Worm (Caenorhabditis elegans) whole organism, L3 larva: Measurements from ENCODE around the gene asah-2.

ENCODE experiments used
- ZK546.5 ChIP-seq: sonication (generic microtip); optimal IDR thresholded peaks from 2 replicates; lab custom pipeline; 2017; ENCODE audit warnings: missing biosample characterization, missing genetic modification characterization
- aly-2 ChIP-seq: fragments of 150-350 bp; optimal IDR thresholded peaks from 2 replicates; lab custom pipeline; 2014; ENCODE audit warnings: missing biosample characterization, missing genetic modification characterization
- ama-1 ChIP-seq: fragments of 150-350 bp; optimal IDR thresholded peaks from 2 replicates; lab custom pipeline; 2018
- ceh-16 ChIP-seq: sonication (generic microtip); optimal IDR thresholded peaks from 2 replicates; lab custom pipeline; 2017; ENCODE audit warnings: missing biosample characterization, missing genetic modification characterization
- ceh-28 ChIP-seq: fragments of 150-350 bp; optimal IDR thresholded peaks from 2 replicates; lab custom pipeline; 2014; ENCODE audit warnings: missing biosample characterization, missing genetic modification reagents, missing genetic modification characterization
- ceh-9 ChIP-seq: sonication (generic microtip); optimal IDR thresholded peaks from 2 replicates; lab custom pipeline; 2018; ENCODE audit warnings: missing biosample characterization, missing genetic modification characterization
- daf-12 ChIP-seq: fragments of 150-350 bp; optimal IDR thresholded peaks from 2 replicates; lab custom pipeline; 2014; ENCODE audit warnings: missing biosample characterization, missing genetic modification reagents, missing genetic modification characterization
- egl-27 ChIP-seq: sonication (generic microtip); optimal IDR thresholded peaks from 4 replicates; lab custom pipeline; 2017; ENCODE audit warnings: missing biosample characterization, missing genetic modification reagents, missing genetic modification characterization
- egl-5 ChIP-seq: fragments of 150-350 bp; optimal IDR thresholded peaks from 2 replicates; lab custom pipeline; 2017; ENCODE audit warnings: missing biosample characterization, missing genetic modification reagents, missing genetic modification characterization, inconsistent platforms
- elt-1 ChIP-seq: fragments of 150-350 bp; optimal IDR thresholded peaks from 2 replicates; lab custom pipeline; 2014; ENCODE audit warnings: missing biosample characterization, missing genetic modification characterization
- elt-2 ChIP-seq: sonication (generic microtip); optimal IDR thresholded peaks from 2 replicates; lab custom pipeline; 2016; ENCODE audit warnings: missing genetic modification reagents, mild to moderate bottlenecking, missing genetic modification characterization, missing compliant biosample characterization
- elt-3 ChIP-seq, 3 experiments: fragments of 150-350 bp in 1 of 3; sonication (generic microtip) in 2 of 3; optimal IDR thresholded peaks; 2 replicates in 2 of 3; 4 replicates in 1 of 3; lab custom pipeline; 2014 to 2017; ENCODE audit warnings: missing biosample characterization in 3 of 3, missing genetic modification characterization in 3 of 3
- eor-1 ChIP-seq, 2 experiments: fragments of 150-350 bp; optimal IDR thresholded peaks; 2 replicates each; lab custom pipeline; 2014 to 2018; ENCODE audit warnings: missing biosample characterization in 2 of 2, missing genetic modification characterization in 2 of 2
- fkh-10 ChIP-seq: sonication (generic microtip); optimal IDR thresholded peaks from 2 replicates; lab custom pipeline; 2017; ENCODE audit warnings: missing biosample characterization, missing genetic modification reagents, missing genetic modification characterization
- fkh-2 ChIP-seq: fragments of 150-350 bp; optimal IDR thresholded peaks from 2 replicates; lab custom pipeline; 2014; ENCODE audit warnings: missing biosample characterization, missing genetic modification reagents, missing genetic modification characterization
- hmg-11 ChIP-seq: sonication (generic microtip); optimal IDR thresholded peaks from 2 replicates; lab custom pipeline; 2016; ENCODE audit warnings: missing genetic modification characterization, missing compliant biosample characterization
- jun-1 ChIP-seq: fragments of 150-350 bp; optimal IDR thresholded peaks from 2 replicates; lab custom pipeline; 2014; ENCODE audit warnings: missing biosample characterization, missing genetic modification reagents, missing genetic modification characterization
- lin-15B ChIP-seq: fragments of 150-350 bp; optimal IDR thresholded peaks from 2 replicates; lab custom pipeline; 2014; ENCODE audit warnings: missing biosample characterization, missing genetic modification characterization
- lin-39 ChIP-seq: fragments of 150-350 bp; optimal IDR thresholded peaks from 2 replicates; lab custom pipeline; 2018; ENCODE audit warnings: missing biosample characterization, missing genetic modification reagents, missing genetic modification characterization
- lsy-12 ChIP-seq: sonication (generic microtip); optimal IDR thresholded peaks from 2 replicates; lab custom pipeline; 2016; ENCODE audit warnings: mild to moderate bottlenecking, missing genetic modification characterization, missing compliant biosample characterization
- mdl-1 ChIP-seq: fragments of 150-350 bp; optimal IDR thresholded peaks from 2 replicates; lab custom pipeline; 2014; ENCODE audit warnings: missing biosample characterization, missing genetic modification characterization
- mml-1 ChIP-seq: fragments of 150-350 bp; sonication (generic microtip); optimal IDR thresholded peaks from 3 replicates; lab custom pipeline; 2014; ENCODE audit warnings: missing biosample characterization, missing genetic modification characterization
- nhr-11 ChIP-seq: fragments of 150-350 bp; optimal IDR thresholded peaks from 2 replicates; lab custom pipeline; 2014; ENCODE audit warnings: missing biosample characterization, missing genetic modification characterization
- nhr-25 ChIP-seq: sonication (generic microtip); optimal IDR thresholded peaks from 2 replicates; lab custom pipeline; 2017; ENCODE audit warnings: missing biosample characterization, missing genetic modification characterization
- nhr-28 ChIP-seq: fragments of 150-350 bp; optimal IDR thresholded peaks from 2 replicates; lab custom pipeline; 2014; ENCODE audit warnings: missing biosample characterization, missing genetic modification characterization
- nhr-43 ChIP-seq: sonication (generic microtip); optimal IDR thresholded peaks from 2 replicates; lab custom pipeline; 2016; ENCODE audit warnings: mild to moderate bottlenecking, missing genetic modification characterization, missing compliant biosample characterization; ENCODE audit not compliant: poor library complexity, severe bottlenecking
- nhr-77 ChIP-seq: fragments of 150-350 bp; optimal IDR thresholded peaks from 2 replicates; lab custom pipeline; 2014; ENCODE audit warnings: missing biosample characterization, missing genetic modification characterization
- pqm-1 ChIP-seq: fragments of 150-350 bp; optimal IDR thresholded peaks from 2 replicates; lab custom pipeline; 2017; ENCODE audit warnings: missing biosample characterization, missing genetic modification characterization, inconsistent platforms
- skn-1 ChIP-seq: fragments of 150-350 bp; optimal IDR thresholded peaks from 2 replicates; lab custom pipeline; 2014; ENCODE audit warnings: missing biosample characterization, missing genetic modification characterization
- snpc-4 ChIP-seq: fragments of 150-350 bp; optimal IDR thresholded peaks from 2 replicates; lab custom pipeline; 2014; ENCODE audit warnings: missing biosample characterization, missing genetic modification characterization
- tbx-2 ChIP-seq: sonication (generic microtip); optimal IDR thresholded peaks from 2 replicates; lab custom pipeline; 2016; ENCODE audit warnings: mild to moderate bottlenecking, missing genetic modification characterization, missing compliant biosample characterization
- zag-1 ChIP-seq: fragments of 150-350 bp; optimal IDR thresholded peaks from 2 replicates; lab custom pipeline; 2014; ENCODE audit warnings: missing biosample characterization, missing genetic modification characterization
- ztf-11 ChIP-seq: fragments of 150-350 bp; optimal IDR thresholded peaks from 2 replicates; lab custom pipeline; 2014; ENCODE audit warnings: missing biosample characterization, missing genetic modification characterization
- ztf-4 ChIP-seq: fragments of 150-350 bp; optimal IDR thresholded peaks from 2 replicates; lab custom pipeline; 2014; ENCODE audit warnings: missing biosample characterization, missing genetic modification characterization

asah-2 gene

DNA sequence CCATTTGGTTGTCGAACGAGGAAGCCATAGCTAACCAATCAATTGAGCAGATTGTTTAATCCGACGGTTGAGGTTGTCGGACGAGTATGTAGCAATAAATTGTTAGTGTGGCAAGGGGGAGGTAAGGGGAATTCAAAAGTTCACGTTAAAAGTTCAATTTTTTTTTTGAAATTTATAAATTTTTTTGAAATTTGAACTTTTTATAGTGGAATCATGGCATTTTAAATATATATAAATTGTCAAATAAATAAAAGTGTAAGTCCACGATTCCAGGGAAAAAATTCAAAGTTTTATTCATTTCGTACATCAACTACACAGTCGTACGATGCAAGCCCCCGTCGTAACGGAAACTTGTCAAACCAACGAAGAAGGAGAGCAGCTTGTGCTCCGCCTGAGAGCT is 31.0 kb upstream of the asah-2 start, which contains the start of the genes ZK945.7 and ZK945.8:
ZK945.7 (minus strand) TSS at position 101 of the 400 bp plus-strand sequence.
ZK945.8 (plus strand) TSS at position 275 of the 400 bp plus-strand sequence.
- no peak for TF ChIP-seq mml-1 (tag; lab: Kevin White, UChicago)
- TF ChIP-seq elt-1 (tag; lab: Kevin White, UChicago), result no peak
- TF ChIP-seq ceh-9 (tag; lab: Kevin White, UChicago), result no peak
- TF ChIP-seq fkh-2, result no peak
- no peak for TF ChIP-seq elt-2 (tag; lab: Kevin White, UChicago)
- TF ChIP-seq egl-27, result no peak
- TF ChIP-seq, all 47 proteins: peak for 0

DNA sequence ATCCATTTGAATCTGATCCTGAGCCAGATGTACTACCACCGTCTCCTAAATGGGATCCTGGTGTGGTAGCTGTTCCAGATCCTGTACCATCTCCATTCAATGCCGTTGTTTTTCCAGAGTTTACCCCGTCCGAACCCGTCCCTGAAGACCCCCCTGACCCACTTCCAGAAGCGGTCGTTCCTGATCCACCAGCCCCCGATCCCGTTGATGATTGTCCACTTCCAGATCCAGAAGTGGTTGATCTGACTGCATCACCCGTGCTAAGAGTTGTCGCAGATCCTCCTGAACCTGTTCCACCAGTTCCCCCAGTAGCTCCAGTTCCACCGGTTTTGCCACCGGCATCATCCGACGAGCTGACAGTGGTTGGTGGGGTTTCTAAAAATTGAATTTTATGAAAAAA is 22.7 kb upstream of the asah-2 start:
- no peak for TF ChIP-seq jun-1 (tag; lab: Kevin White, UChicago)
- no peak for TF ChIP-seq ceh-9 (tag; lab: Kevin White, UChicago)
- no peak for TF ChIP-seq aly-2 (tag; lab: Kevin White, UChicago)
- no peak for TF ChIP-seq ztf-11
- no peak for TF ChIP-seq nhr-43 (tag; lab: Kevin White, UChicago)
- no peak for TF ChIP-seq zag-1 (tag; lab: Kevin White, UChicago)
- no peak for TF ChIP-seq egl-5 (tag; lab: Kevin White, UChicago)
- TF ChIP-seq, all 47 proteins: peak for 0

DNA sequence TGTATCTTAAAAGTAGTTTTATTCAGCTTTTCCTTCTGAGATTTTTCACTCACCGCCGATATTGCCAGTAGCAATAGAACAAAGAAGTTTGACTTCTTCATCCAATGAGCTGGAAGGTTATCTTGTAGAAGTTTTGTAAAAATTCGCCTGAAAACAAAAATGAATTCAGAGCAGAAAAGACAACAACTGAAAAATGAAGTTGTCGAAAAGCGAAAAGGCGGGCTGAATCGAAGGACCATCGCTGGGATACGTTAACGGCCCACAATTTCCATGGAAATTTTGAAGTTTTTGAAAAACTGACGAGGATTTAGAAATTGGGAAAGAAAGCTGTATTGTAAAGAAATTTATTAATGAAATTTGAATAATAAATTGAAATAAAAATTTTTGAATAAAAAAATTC is 17.7 kb upstream of the asah-2 start, which contains the start of gene lov-1:
lov-1 (minus strand) TSS at position 101 of the 400 bp plus-strand sequence.
- TF ChIP-seq ama-1 (lab: Kevin White, UChicago) (no peak), snpc-4 (tag; lab: Kevin White, UChicago) (no peak), nhr-77 (tag; lab: Kevin White, UChicago) (no peak), ceh-16 (no peak)
- TF ChIP-seq, all 47 proteins: peak for 0

DNA sequence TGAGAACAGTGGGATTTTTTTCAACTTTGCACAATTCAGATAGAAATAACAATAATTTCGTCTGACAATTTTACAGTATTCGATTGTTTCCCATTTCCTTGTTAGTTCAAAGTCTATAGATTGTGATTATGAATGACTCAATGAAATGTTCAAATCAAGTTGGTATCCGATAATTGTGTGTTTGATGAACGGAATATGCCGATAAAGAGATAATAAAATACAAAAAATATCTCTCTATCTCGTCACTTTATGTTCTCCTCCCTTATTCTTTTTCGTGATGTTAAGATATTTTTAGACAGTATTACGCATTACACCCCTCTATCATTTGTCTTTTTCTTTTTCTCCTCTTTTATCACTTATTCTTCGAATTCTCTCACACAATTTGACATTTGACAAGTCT is 16.9 kb upstream of the asah-2 start, which contains the start of gene F27E5.7:
F27E5.7 (plus strand) TSS at position 301 of the 400 bp plus-strand sequence.
- TF ChIP-seq hmg-11 (tag; lab: Kevin White, UChicago), result no peak
- TF ChIP-seq egl-27, result no peak
- TF ChIP-seq lin-39 (tag; lab: Kevin White, UChicago), result no peak
- no peak for TF ChIP-seq eor-1 (tag; optimal IDR thresholded peaks at IDR 0.05; lab: Kevin White, UChicago)
- no peak for TF ChIP-seq mdl-1 (tag; lab: Kevin White, UChicago)
- TF ChIP-seq ztf-4 (tag; lab: Kevin White, UChicago), result no peak
- no peak for TF ChIP-seq skn-1 (tag; lab: Kevin White, UChicago)
- TF ChIP-seq daf-12 (tag; lab: Kevin White, UChicago), result no peak
- TF ChIP-seq nhr-77 (tag; lab: Kevin White, UChicago), result no peak
- TF ChIP-seq tbx-2 (tag; lab: Kevin White, UChicago), result no peak
- no peak for TF ChIP-seq jun-1 (tag; lab: Kevin White, UChicago)
- TF ChIP-seq snpc-4 (tag; lab: Kevin White, UChicago), result no peak
- no peak for TF ChIP-seq fkh-10 (GFP tag; lab: Kevin White, UChicago)
- no peak for TF ChIP-seq pqm-1 (tag; lab: Kevin White, UChicago)
- TF ChIP-seq lin-15B (tag; lab: Kevin White, UChicago), result no peak
- TF ChIP-seq ceh-28 (tag; lab: Kevin White, UChicago), result no peak
- TF ChIP-seq mml-1 (tag; lab: Kevin White, UChicago), result no peak
- TF ChIP-seq nhr-28 (tag; lab: Kevin White, UChicago), result no peak
- no peak for TF ChIP-seq nhr-25 (tag; lab: Kevin White, UChicago)

DNA sequence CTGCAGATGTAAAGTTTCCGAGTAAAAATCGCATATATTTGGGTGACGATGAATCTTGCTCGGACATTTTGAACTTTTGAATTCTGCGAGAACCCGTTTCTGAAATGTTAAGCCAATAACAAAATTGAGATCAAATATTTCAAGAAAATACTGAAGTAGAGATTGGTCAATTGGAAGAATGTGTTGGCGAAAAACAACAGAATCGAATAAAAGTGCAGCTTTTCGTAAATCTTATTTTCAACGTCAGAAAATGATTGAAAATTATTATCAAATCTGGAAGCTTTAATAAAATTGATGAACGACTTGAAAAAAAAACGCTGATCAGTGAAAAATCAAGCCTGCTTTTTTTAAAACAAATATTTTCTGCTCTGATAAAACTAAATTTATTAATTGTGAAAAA is 12.0 kb upstream of the asah-2 start, which contains the start of gene F27E5.8:
F27E5.8 (minus strand) TSS at position 101 of the 400 bp plus-strand sequence.
- no peak for TF ChIP-seq ama-1 (lab: Kevin White, UChicago)
- no peak for TF ChIP-seq lin-39 (tag; lab: Kevin White, UChicago)
- no peak for TF ChIP-seq snpc-4 (tag; lab: Kevin White, UChicago)
- no peak for TF ChIP-seq ZK546.5
- no peak for TF ChIP-seq daf-12 (tag; lab: Kevin White, UChicago)
- TF ChIP-seq eor-1 (tag; optimal IDR thresholded peaks at IDR 0.05; lab: Kevin White, UChicago), result no peak
- TF ChIP-seq nhr-11 (tag; lab: Kevin White, UChicago), result no peak
- TF ChIP-seq elt-2 (tag; lab: Kevin White, UChicago), result no peak
- TF ChIP-seq jun-1 (tag; lab: Kevin White, UChicago), result no peak
- no peak for TF ChIP-seq skn-1 (tag; lab: Kevin White, UChicago)
- no peak for TF ChIP-seq ceh-28 (tag; lab: Kevin White, UChicago)
- no peak for TF ChIP-seq nhr-28 (tag; lab: Kevin White, UChicago)
- no peak for TF ChIP-seq ztf-11
- no peak for TF ChIP-seq hmg-11 (tag; lab: Kevin White, UChicago)
- no peak for TF ChIP-seq elt-3 (tag; optimal IDR thresholded peaks at IDR 0.05; lab: Kevin White, UChicago)
- no peak for TF ChIP-seq mml-1 (tag; lab: Kevin White, UChicago)
- TF ChIP-seq ztf-4 (tag; lab: Kevin White, UChicago), result no peak
- TF ChIP-seq egl-5 (tag; lab: Kevin White, UChicago), result no peak
- no peak for TF ChIP-seq lsy-12 (tag; lab: Kevin White, UChicago)
